Fruit fly (Drosophila melanogaster): ENCODE data around the gene Hpf1.

Gene Hpf1

DNA sequence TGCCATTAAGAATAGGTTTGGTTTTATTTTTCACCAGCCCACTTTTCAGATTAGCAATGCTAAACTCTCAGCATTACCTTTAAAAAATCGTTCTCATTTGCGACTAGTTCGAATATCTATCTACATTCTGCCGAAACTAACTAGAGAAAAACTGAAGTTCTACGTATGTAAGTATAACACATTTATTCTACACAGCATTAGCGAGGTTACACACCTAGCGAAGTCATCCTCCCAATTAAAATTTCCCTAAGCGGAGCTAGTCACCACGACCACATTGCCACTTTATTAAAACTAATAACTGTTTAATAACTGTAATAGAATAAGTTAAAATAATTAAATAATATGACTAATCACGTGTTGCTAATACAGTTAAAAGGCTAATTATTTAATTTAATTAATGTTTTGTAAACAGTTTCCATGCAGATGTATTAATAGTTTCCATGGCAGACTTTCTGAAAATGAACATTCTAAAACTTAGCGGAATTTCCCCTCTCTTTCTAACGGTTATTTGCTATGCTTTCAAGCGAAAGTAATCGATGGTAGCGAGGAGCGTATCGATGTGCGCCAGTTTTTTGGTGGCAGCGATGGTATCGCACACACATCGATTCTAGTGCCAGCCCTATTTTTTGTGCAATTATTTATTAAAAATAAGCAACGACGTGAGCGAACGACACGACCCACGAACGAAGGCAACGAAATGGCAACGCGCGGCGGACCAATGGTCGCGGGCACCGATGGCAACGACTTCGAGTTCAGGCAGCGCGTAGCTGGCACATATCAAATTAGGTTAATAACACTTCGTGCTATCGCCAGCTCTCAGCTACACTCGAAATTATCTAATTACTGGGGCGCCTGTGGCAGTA, 12.7 kb upstream of the Hpf1 start, which contains the start of gene jagn (continued):
- TF ChIP-seq vvl (GFP tag; IDR thresholded peaks at IDR 0.05) (peak; percentile 74), abd-A (tag; optimal IDR thresholded peaks at IDR 0.05) (peak; percentile 81), Dp (GFP tag; optimal IDR thresholded peaks at IDR 0.05) (peak; percentile 51), tin (GFP tag; optimal IDR thresholded peaks at IDR 0.05) (peak; percentile 58), crp (GFP tag; optimal IDR thresholded peaks at IDR 0.05) (peak in 1 of 2 experiments; percentile 34), Meics (GFP tag; optimal IDR thresholded peaks at IDR 0.05) (peak; percentile 52), Rx (GFP tag; IDR thresholded peaks at IDR 0.05) (0 out of 2 replicates have a peak, but pooled peaks have one; percentile 18), CG4730 (GFP tag; IDR thresholded peaks at IDR 0.05) (0 out of 2 replicates have a peak, but pooled peaks have one; percentile 28), ara (GFP tag; IDR thresholded peaks at IDR 0.05) (peak; percentile 44; the same call in 1 of the 2 replicates), emc (GFP tag; optimal IDR thresholded peaks at IDR 0.05) (peak; percentile 24), Deaf1 (tag; optimal IDR thresholded peaks at IDR 0.05) (peak; percentile 41), al (GFP tag; IDR thresholded peaks at IDR 0.05) (peak; percentile 61), Dek (tag; optimal IDR thresholded peaks at IDR 0.05) (peak; percentile 60), CG5180 (GFP tag; optimal IDR thresholded peaks at IDR 0.05) (no peak), luna (GFP tag; optimal IDR thresholded peaks at IDR 0.05) (peak; percentile 51), CG6689 (GFP tag; IDR thresholded peaks at IDR 0.05) (peak; percentile 36; the same call in 1 of the 2 replicates), CG9932 (GFP tag; IDR thresholded peaks at IDR 0.05) (peak; percentile 95), salm (tag; optimal IDR thresholded peaks at IDR 0.05) (no peak), run (tag; optimal IDR thresholded peaks at IDR 0.05) (no peak), CG30431 (GFP tag; optimal IDR thresholded peaks at IDR 0.05) (no peak), CG17385 (GFP tag; optimal IDR thresholded peaks at IDR 0.05) (peak; percentile 61), gfzf (GFP tag; optimal IDR thresholded peaks at IDR 0.05) (peak; percentile 32), Doc3 (GFP tag; IDR thresholded peaks at IDR 0.05; ENCODE audit: partially characterized antibody) (peak; percentile 99), ewg (GFP tag; optimal IDR thresholded peaks at IDR 0.05) (peak; percentile 30), ssp (GFP tag; IDR thresholded peaks at IDR 0.05) (peak; percentile 53), MBD-R2 (GFP tag; IDR thresholded peaks at IDR 0.05) (peak; percentile 80), chm (GFP tag; IDR thresholded peaks at IDR 0.05) (peak; percentile 71), CG9797 (GFP tag; optimal IDR thresholded peaks at IDR 0.05) (peak; percentile 48), CG10959 (GFP tag; IDR thresholded peaks at IDR 0.05) (no peak), CG16779 (GFP tag; IDR thresholded peaks at IDR 0.05) (0 out of 2 replicates have a peak, but pooled peaks have one; percentile 27), pho (GFP tag; optimal IDR thresholded peaks at IDR 0.05) (peak; percentile 81), hb (GFP tag; IDR thresholded peaks at IDR 0.05; ENCODE audit: partially characterized antibody) (peak; percentile 100), Neu2 (GFP tag; optimal IDR thresholded peaks at IDR 0.05; ENCODE audit: borderline replicate concordance) (no peak), bowl (GFP tag; IDR thresholded peaks at IDR 0.05) (no peak), Stat92E (GFP tag; optimal IDR thresholded peaks at IDR 0.05) (peak in 1 of 3 experiments; percentile 9), slp2 (GFP tag; optimal IDR thresholded peaks at IDR 0.05) (peak; percentile 25), CG11504 (tag; optimal IDR thresholded peaks at IDR 0.05) (no peak), dan (GFP tag; IDR thresholded peaks at IDR 0.05) (no peak), CG13424 (tag; optimal IDR thresholded peaks at IDR 0.05) (peak; percentile 35), CG3838 (GFP tag; optimal IDR thresholded peaks at IDR 0.05) (peak; percentile 61), dmrt11E (tag; optimal IDR thresholded peaks at IDR 0.05) (peak; percentile 37), CG10321 (GFP tag; IDR thresholded peaks at IDR 0.05) (peak; percentile 40; the same call in 1 of the 2 replicates), Nf-YB (GFP tag; optimal IDR thresholded peaks at IDR 0.05) (peak; percentile 41), mirr (GFP tag; optimal IDR thresholded peaks at IDR 0.05) (no peak), CG13296 (GFP tag; optimal IDR thresholded peaks at IDR 0.05) (no peak), MTF-1 (GFP tag; optimal IDR thresholded peaks at IDR 0.05; ENCODE audit: borderline replicate concordance) (peak; percentile 65), Xrp1 (GFP tag; IDR thresholded peaks at IDR 0.05) (peak; percentile 38; the same call in 1 of the 2 replicates), ERR (GFP tag; optimal IDR thresholded peaks at IDR 0.05) (peak; percentile 10)

All from whole organism, embryonic.